Fruit fly (Drosophila melanogaster) whole organism, embryonic: ENCODE results near the gene trio.

ENCODE experiments used
- Ada2b ChIP-seq: fragments of 200-800 bp; sonication (Bioruptor generic); IDR thresholded peaks from 2 replicates; pipeline ENCODE4 v1.3.6; 2022; ENCODE audit warnings: missing biosample characterization, missing genetic modification characterization
- B-H2 ChIP-seq: fragments of 200-800 bp; sonication (Bioruptor generic); optimal IDR thresholded peaks from 2 replicates; lab custom pipeline; 2018; ENCODE audit warnings: missing biosample characterization, mild to moderate bottlenecking, missing genetic modification characterization
- CG10274 ChIP-seq: fragments of 200-800 bp; sonication (Bioruptor generic); optimal IDR thresholded peaks from 3 replicates; lab custom pipeline; 2017; ENCODE audit warnings: missing biosample characterization, mild to moderate bottlenecking, missing genetic modification characterization
- CG12104 ChIP-seq: fragments of 200-800 bp; sonication (Bioruptor generic); optimal IDR thresholded peaks from 3 replicates; lab custom pipeline; 2016; ENCODE audit warnings: missing biosample characterization, missing genetic modification characterization
- CG12744 ChIP-seq: fragments of 200-800 bp; sonication (Bioruptor generic); optimal IDR thresholded peaks from 2 replicates; lab custom pipeline; 2016; ENCODE audit warnings: missing biosample characterization, missing genetic modification characterization
- CG13287 ChIP-seq: fragments of 200-800 bp; sonication (Bioruptor generic); IDR thresholded peaks from 2 replicates; pipeline ENCODE4 v1.3.6; 2022; ENCODE audit warnings: missing biosample characterization, missing genetic modification characterization; ENCODE audit not compliant: partially characterized antibody
- CG13296 ChIP-seq: fragments of 200-800 bp; sonication (Bioruptor generic); optimal IDR thresholded peaks from 3 replicates; lab custom pipeline; 2018; ENCODE audit warnings: missing biosample characterization, mild to moderate bottlenecking, missing genetic modification characterization
- CG14014 ChIP-seq: fragments of 200-800 bp; sonication (Bioruptor generic); IDR thresholded peaks from 2 replicates; pipeline ENCODE4 v1.3.6; 2022; ENCODE audit warnings: missing biosample characterization, missing genetic modification characterization
- CG14965 ChIP-seq: fragments of 200-800 bp; sonication (Bioruptor generic); optimal IDR thresholded peaks from 2 replicates; lab custom pipeline; 2016; ENCODE audit warnings: missing biosample characterization, missing genetic modification characterization, borderline replicate concordance
- CG15073 ChIP-seq: fragments of 200-800 bp; sonication (Bioruptor generic); optimal IDR thresholded peaks from 2 replicates; lab custom pipeline; 2016; ENCODE audit warnings: missing biosample characterization, missing genetic modification characterization
- CG15479 ChIP-seq: fragments of 200-800 bp; sonication (Bioruptor generic); optimal IDR thresholded peaks from 3 replicates; lab custom pipeline; 2019; ENCODE audit warnings: missing biosample characterization, mild to moderate bottlenecking, missing genetic modification characterization, moderate library complexity
- CG15514 ChIP-seq: fragments of 200-800 bp; sonication (Bioruptor generic); optimal IDR thresholded peaks from 3 replicates; lab custom pipeline; 2017; ENCODE audit warnings: missing biosample characterization, missing genetic modification characterization, mild to moderate bottlenecking, moderate library complexity, missing genetic modification reagents
- CG1647 ChIP-seq: fragments of 200-800 bp; sonication (Bioruptor generic); optimal IDR thresholded peaks from 3 replicates; lab custom pipeline; 2016; ENCODE audit warnings: missing biosample characterization, missing genetic modification characterization
- CG16863 ChIP-seq: fragments of 200-800 bp; sonication (Bioruptor generic); optimal IDR thresholded peaks from 3 replicates; lab custom pipeline; 2016; ENCODE audit warnings: missing biosample characterization, missing genetic modification characterization
- CG17186 ChIP-seq: fragments of 200-800 bp; sonication (Bioruptor generic); optimal IDR thresholded peaks from 3 replicates; lab custom pipeline; 2017; ENCODE audit warnings: missing biosample characterization, missing genetic modification reagents, missing genetic modification characterization
- CG2129 ChIP-seq: fragments of 200-800 bp; sonication (Bioruptor generic); IDR thresholded peaks from 2 replicates; pipeline ENCODE4 v1.3.6; 2022; ENCODE audit warnings: missing biosample characterization, missing genetic modification characterization; ENCODE audit not compliant: partially characterized antibody
- CG2678 ChIP-seq: fragments of 200-800 bp; sonication (Bioruptor generic); optimal IDR thresholded peaks from 3 replicates; lab custom pipeline; 2019; ENCODE audit warnings: missing biosample characterization, mild to moderate bottlenecking, missing genetic modification characterization, moderate library complexity
- CG4617 ChIP-seq: fragments of 200-800 bp; sonication (Bioruptor generic); optimal IDR thresholded peaks from 3 replicates; lab custom pipeline; 2016; ENCODE audit warnings: missing biosample characterization, missing genetic modification characterization, borderline replicate concordance
- CG7839 ChIP-seq: fragments of 200-800 bp; sonication (Bioruptor generic); optimal IDR thresholded peaks from 3 replicates; lab custom pipeline; 2018; ENCODE audit warnings: missing biosample characterization, mild to moderate bottlenecking, missing genetic modification characterization, moderate library complexity
- CG8924 ChIP-seq: fragments of 200-800 bp; optimal IDR thresholded peaks from 3 replicates; lab custom pipeline; 2019; ENCODE audit warnings: missing biosample characterization, mild to moderate bottlenecking, missing genetic modification characterization, moderate library complexity
- CG8944 ChIP-seq: fragments of 200-800 bp; sonication (Bioruptor generic); optimal IDR thresholded peaks from 3 replicates; lab custom pipeline; 2016; ENCODE audit warnings: missing biosample characterization, missing genetic modification characterization
- CG9609 ChIP-seq: fragments of 200-800 bp; sonication (Bioruptor generic); optimal IDR thresholded peaks from 3 replicates; lab custom pipeline; 2016; ENCODE audit warnings: missing biosample characterization, missing genetic modification characterization
- CG9817 ChIP-seq: fragments of 200-800 bp; sonication (Bioruptor generic); optimal IDR thresholded peaks from 2 replicates; lab custom pipeline; 2018; ENCODE audit warnings: missing biosample characterization, mild to moderate bottlenecking, missing genetic modification characterization, moderate library complexity
- CG9932 ChIP-seq: fragments of 200-800 bp; sonication (Bioruptor generic); IDR thresholded peaks from 2 replicates; pipeline ENCODE4 v1.3.6; 2022; ENCODE audit warnings: missing biosample characterization, missing genetic modification characterization
- Chrac-16 ChIP-seq: fragments of 200-800 bp; sonication (Bioruptor generic); optimal IDR thresholded peaks from 3 replicates; lab custom pipeline; 2016; ENCODE audit warnings: missing biosample characterization, missing genetic modification characterization
- Dek ChIP-seq: fragments of 200-800 bp; sonication (Bioruptor generic); optimal IDR thresholded peaks from 3 replicates; lab custom pipeline; 2019; ENCODE audit warnings: missing biosample characterization, mild to moderate bottlenecking, missing genetic modification characterization, moderate library complexity
- Doc3 ChIP-seq: fragments of 200-800 bp; sonication (Bioruptor generic); IDR thresholded peaks from 3 replicates; pipeline ENCODE4 v1.3.6; 2022; ENCODE audit warnings: missing biosample characterization, missing genetic modification characterization; ENCODE audit not compliant: partially characterized antibody
- HLH3B ChIP-seq: fragments of 200-800 bp; sonication (Bioruptor generic); IDR thresholded peaks from 2 replicates; pipeline ENCODE4 v1.3.6; 2022; ENCODE audit warnings: missing biosample characterization, missing genetic modification characterization
- MBD-R2 ChIP-seq: fragments of 200-800 bp; sonication (Bioruptor generic); IDR thresholded peaks from 2 replicates; pipeline ENCODE4 v1.3.6; 2022; ENCODE audit warnings: missing biosample characterization, missing genetic modification characterization
- NC2α ChIP-seq: fragments of 200-800 bp; sonication (Bioruptor generic); optimal IDR thresholded peaks from 2 replicates; lab custom pipeline; 2016; ENCODE audit warnings: missing biosample characterization, missing genetic modification characterization
- YL-1 ChIP-seq: fragments of 200-800 bp; sonication (Bioruptor generic); optimal IDR thresholded peaks from 3 replicates; lab custom pipeline; 2017; ENCODE audit warnings: missing biosample characterization, mild to moderate bottlenecking, missing genetic modification characterization
- al ChIP-seq: fragments of 200-800 bp; sonication (Bioruptor generic); IDR thresholded peaks from 2 replicates; pipeline ENCODE4 v1.3.6; 2022; ENCODE audit warnings: missing biosample characterization, missing genetic modification characterization
- aop ChIP-seq: fragments of 200-800 bp; sonication (Bioruptor generic); IDR thresholded peaks from 2 replicates; pipeline ENCODE4 v1.3.6; 2022; ENCODE audit warnings: missing biosample characterization, missing genetic modification characterization
- ash1 ChIP-seq: fragments of 200-800 bp; sonication (Bioruptor generic); optimal IDR thresholded peaks from 2 replicates; lab custom pipeline; 2018; ENCODE audit warnings: missing biosample characterization, mild to moderate bottlenecking, missing genetic modification characterization
- ato ChIP-seq: fragments of 200-800 bp; sonication (Bioruptor generic); IDR thresholded peaks from 2 replicates; pipeline ENCODE4 v1.3.6; 2022; ENCODE audit warnings: missing biosample characterization, missing genetic modification characterization; ENCODE audit not compliant: partially characterized antibody
- bowl ChIP-seq: fragments of 200-800 bp; sonication (Bioruptor generic); IDR thresholded peaks from 2 replicates; pipeline ENCODE4 v1.3.6; 2022; ENCODE audit warnings: missing biosample characterization, missing genetic modification characterization
- dan ChIP-seq: fragments of 200-800 bp; sonication (Bioruptor generic); IDR thresholded peaks from 2 replicates; pipeline ENCODE4 v1.3.6; 2022; ENCODE audit warnings: missing biosample characterization, missing genetic modification characterization
- danr ChIP-seq: fragments of 200-800 bp; sonication (Bioruptor generic); IDR thresholded peaks from 2 replicates; pipeline ENCODE4 v1.3.6; 2022; ENCODE audit warnings: missing biosample characterization, missing genetic modification characterization
- emc ChIP-seq: fragments of 200-800 bp; sonication (Bioruptor generic); optimal IDR thresholded peaks from 2 replicates; lab custom pipeline; 2016; ENCODE audit warnings: missing biosample characterization, missing genetic modification characterization
- fd3F ChIP-seq: fragments of 200-800 bp; sonication (Bioruptor generic); optimal IDR thresholded peaks from 2 replicates; lab custom pipeline; 2018; ENCODE audit warnings: missing biosample characterization, mild to moderate bottlenecking, missing genetic modification characterization, moderate library complexity
- gfzf ChIP-seq: fragments of 200-800 bp; sonication (Bioruptor generic); optimal IDR thresholded peaks from 2 replicates; lab custom pipeline; 2016; ENCODE audit warnings: missing biosample characterization, mild to moderate bottlenecking, missing genetic modification characterization, moderate library complexity
- hbn ChIP-seq: fragments of 200-800 bp; sonication (Bioruptor generic); IDR thresholded peaks from 2 replicates; pipeline ENCODE4 v1.3.6; 2022; ENCODE audit warnings: missing biosample characterization, missing genetic modification characterization; ENCODE audit not compliant: partially characterized antibody
- hkb ChIP-seq, 2 experiments: fragments of 200-800 bp in 1 of 2; fragments of >200 bp in 1 of 2; sonication (Bioruptor generic) in 1 of 2; IDR thresholded peaks in 1 of 2; optimal IDR thresholded peaks in 1 of 2; 2 replicates each; pipeline versions ENCODE4 v1.3.6 to Lab custom; 2017 to 2022; ENCODE audit warnings: missing biosample characterization in 1 of 2, missing genetic modification characterization in 1 of 2
- pros ChIP-seq: fragments of 200-800 bp; sonication (Bioruptor generic); optimal IDR thresholded peaks from 3 replicates; lab custom pipeline; 2019; ENCODE audit warnings: missing biosample characterization, mild to moderate bottlenecking, missing genetic modification characterization, moderate library complexity
- ranshi ChIP-seq: fragments of 200-800 bp; sonication (Bioruptor generic); IDR thresholded peaks from 2 replicates; pipeline ENCODE4 v1.3.6; 2022; ENCODE audit warnings: missing biosample characterization, missing genetic modification characterization
- rib ChIP-seq: fragments of 200-800 bp; sonication (Bioruptor generic); IDR thresholded peaks from 2 replicates; pipeline ENCODE4 v1.3.6; 2022; ENCODE audit warnings: missing biosample characterization, missing genetic modification characterization
- sens ChIP-seq: fragments of 200-800 bp; sonication (Bioruptor generic); peaks from one replicate; lab custom pipeline; 2016; ENCODE audit warnings: missing biosample characterization, missing genetic modification characterization
- tll ChIP-seq, 2 experiments: fragments of 200-800 bp in 1 of 2; fragments of >200 bp in 1 of 2; sonication (Bioruptor generic) in 1 of 2; optimal IDR thresholded peaks; 2 replicates each; lab custom pipeline; 2017 to 2019; ENCODE audit warnings: missing biosample characterization in 2 of 2, missing genetic modification characterization in 2 of 2, mild to moderate bottlenecking in 1 of 2, moderate library complexity in 1 of 2
- zfh2 ChIP-seq: fragments of 200-800 bp; sonication (Bioruptor generic); optimal IDR thresholded peaks from 2 replicates; lab custom pipeline; 2016; ENCODE audit warnings: missing biosample characterization, missing genetic modification characterization

trio gene

dm6 chr3L:1034887-1035260, 199 bp upstream of the trio start (continued):
- TF ChIP-seq CG1647 (GFP tag; lab: Kevin White, UChicago) (no peak), CG13287 (GFP tag; lab: Robert Waterston, UW) (peak; percentile 89), CG8924 (tag; lab: Kevin White, UChicago) (peak; percentile 91), rib (GFP tag; lab: Robert Waterston, UW) (no peak), fd3F (GFP tag; lab: Kevin White, UChicago) (peak; percentile 11), al (GFP tag; lab: Robert Waterston, UW) (0 out of 2 replicates have a peak, but pooled peaks have one; percentile 27), hbn (GFP tag; lab: Robert Waterston, UW) (peak; percentile 79), CG12104 (peak; percentile 35), pros (GFP tag; lab: Kevin White, UChicago) (no peak), CG17186 (GFP tag; lab: Kevin White, UChicago) (peak; percentile 3), tll (GFP tag; optimal IDR thresholded peaks at IDR 0.05; lab: Kevin White, UChicago) (no peak), CG14014 (GFP tag; lab: Robert Waterston, UW) (no peak), CG7839 (tag; lab: Kevin White, UChicago) (peak; percentile 56), Ada2b (GFP tag; lab: Robert Waterston, UW) (no peak), CG15514 (peak; percentile 59), ato (GFP tag; lab: Robert Waterston, UW) (peak; percentile 76), CG9932 (GFP tag; lab: Robert Waterston, UW) (peak; percentile 66), danr (GFP tag; lab: Robert Waterston, UW) (no peak), Dek (tag; lab: Kevin White, UChicago) (no peak), CG10274 (GFP tag; lab: Kevin White, UChicago) (peak; percentile 38), bowl (GFP tag; lab: Robert Waterston, UW) (0 out of 2 replicates have a peak, but pooled peaks have one; percentile 25), aop (GFP tag; lab: Robert Waterston, UW) (0 out of 2 replicates have a peak, but pooled peaks have one; percentile 37), hkb (optimal IDR thresholded peaks at IDR 0.05; lab: Kevin White, UChicago) (no peak), hkb (GFP tag; IDR thresholded peaks at IDR 0.05; lab: Robert Waterston, UW) (no peak), HLH3B (0 out of 2 replicates have a peak, but pooled peaks have one; percentile 19), YL-1 (peak; percentile 76), CG9609 (GFP tag; lab: Kevin White, UChicago) (no peak), NC2α (GFP tag; lab: Kevin White, UChicago) (no peak), Doc3 (GFP tag; lab: Robert Waterston, UW) (peak; percentile 82), ranshi (GFP tag; lab: Robert Waterston, UW) (0 out of 2 replicates have a peak, but pooled peaks have one; percentile 26), CG16863 (GFP tag; lab: Kevin White, UChicago) (peak; percentile 99), B-H2 (GFP tag; lab: Kevin White, UChicago) (peak; percentile 69), gfzf (peak; percentile 73), CG4617 (GFP tag; lab: Kevin White, UChicago) (peak; percentile 36), sens (peak; percentile 65), Chrac-16 (GFP tag; lab: Kevin White, UChicago) (no peak), MBD-R2 (GFP tag; lab: Robert Waterston, UW) (peak; percentile 91), CG15073 (GFP tag; lab: Kevin White, UChicago) (no peak), CG14965 (GFP tag; lab: Kevin White, UChicago) (no peak), CG2129 (peak; percentile 43), dan (GFP tag; lab: Robert Waterston, UW) (no peak), emc (no peak), zfh2 (GFP tag; lab: Kevin White, UChicago) (peak; percentile 8), CG8944 (GFP tag; lab: Kevin White, UChicago) (no peak), CG12744 (no peak), CG15479 (GFP tag; lab: Kevin White, UChicago) (peak; percentile 8), ash1 (GFP tag; lab: Kevin White, UChicago) (peak; percentile 17), CG13296 (GFP tag; lab: Kevin White, UChicago) (peak; percentile 49), CG9817 (peak; percentile 75), CG2678 (tag; lab: Kevin White, UChicago) (peak; percentile 28)
